Worm (Caenorhabditis elegans) whole organism, dauer: Measurements from ENCODE around the gene csq-1.

Source experiments
- unc-62 ChIP-seq: sonication (generic microtip); optimal IDR thresholded peaks from 2 replicates; lab custom pipeline; 2017; ENCODE audit warnings: missing biosample characterization, missing genetic modification reagents, missing genetic modification characterization

The csq-1 gene

DNA sequence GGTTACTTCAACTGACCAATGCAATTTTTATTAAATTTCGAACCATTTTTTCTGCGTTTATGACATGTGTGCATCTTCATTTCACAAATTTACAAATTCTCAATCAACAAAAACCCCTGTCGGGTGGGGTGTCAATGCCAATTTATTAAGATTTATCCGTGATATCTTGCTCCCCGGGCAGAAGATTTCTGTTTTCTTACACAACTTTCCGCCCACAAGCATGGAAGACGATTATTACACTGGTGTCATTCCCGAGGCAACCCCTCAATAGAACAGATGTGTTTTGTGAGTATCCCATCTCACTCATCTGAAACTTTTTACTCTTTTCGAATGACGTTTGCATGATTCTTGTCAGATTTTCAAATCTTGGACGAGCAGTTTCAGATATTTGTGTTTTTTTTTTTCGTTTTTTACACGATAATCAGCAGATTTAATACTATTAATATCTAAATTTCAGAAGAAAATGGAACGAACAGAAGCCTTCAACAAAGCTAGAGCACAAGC, 47.2 kb downstream of the csq-1 start, which contains the start of gene F33C8.4:
Gene F33C8.4 (plus strand): TSS at position 454 of the 504 bp plus-strand sequence.
- TF ChIP-seq unc-62 (GFP tag; lab: Kevin White, UChicago), result no peak

DNA sequence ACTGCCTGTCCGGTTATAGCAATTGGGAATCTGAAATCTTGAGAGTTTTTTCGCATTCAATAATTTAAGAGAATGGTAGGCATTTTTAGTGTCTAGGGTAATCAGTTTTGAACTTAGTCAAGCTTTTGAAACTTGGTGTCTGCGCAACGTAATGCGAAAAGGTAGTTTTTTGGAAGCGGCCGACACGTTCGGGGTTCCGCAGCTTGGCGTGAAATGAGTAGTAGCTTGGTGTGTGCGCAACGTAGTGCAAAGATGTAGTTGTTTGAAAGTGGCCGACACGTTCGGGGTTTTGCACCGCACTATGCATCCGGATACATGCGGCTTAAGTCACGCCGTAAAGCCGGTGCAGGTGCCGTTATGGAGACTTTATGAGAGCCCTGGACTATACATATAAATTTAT, 51.5 kb downstream of the csq-1 start:
- no peak for TF ChIP-seq unc-62 (GFP tag; lab: Kevin White, UChicago)

DNA sequence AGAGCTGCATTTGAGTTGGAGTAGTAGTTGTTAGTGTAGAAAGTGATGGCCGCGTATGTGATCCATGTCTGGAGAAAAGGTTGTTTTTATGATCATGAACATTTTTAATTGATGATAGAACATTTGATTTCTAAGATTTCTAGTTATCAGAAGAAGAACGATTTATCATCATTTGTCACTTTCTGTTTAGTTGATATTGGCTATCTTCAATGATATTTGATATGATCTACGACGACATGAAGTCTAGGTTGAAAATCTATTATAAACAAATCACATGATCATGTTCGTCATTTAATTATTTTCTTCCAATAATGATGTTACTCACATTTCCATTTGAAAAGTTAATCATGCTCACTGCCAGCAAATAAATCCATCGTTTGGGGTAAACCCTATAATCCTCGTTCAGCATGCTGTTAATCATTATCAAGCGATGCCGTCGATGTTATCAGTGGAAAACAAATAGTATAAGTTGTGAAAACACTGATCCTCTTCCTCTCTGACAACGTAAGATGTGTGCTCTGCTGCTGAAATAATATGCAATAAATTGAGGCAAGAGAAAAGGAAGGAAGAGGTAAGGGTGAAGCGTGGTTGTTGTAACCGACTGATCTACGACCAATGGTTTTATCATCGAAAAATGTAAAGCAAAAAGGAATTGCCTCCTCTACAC, 52.4 kb downstream of the csq-1 start:
- no peak for TF ChIP-seq unc-62 (GFP tag; lab: Kevin White, UChicago)

DNA sequence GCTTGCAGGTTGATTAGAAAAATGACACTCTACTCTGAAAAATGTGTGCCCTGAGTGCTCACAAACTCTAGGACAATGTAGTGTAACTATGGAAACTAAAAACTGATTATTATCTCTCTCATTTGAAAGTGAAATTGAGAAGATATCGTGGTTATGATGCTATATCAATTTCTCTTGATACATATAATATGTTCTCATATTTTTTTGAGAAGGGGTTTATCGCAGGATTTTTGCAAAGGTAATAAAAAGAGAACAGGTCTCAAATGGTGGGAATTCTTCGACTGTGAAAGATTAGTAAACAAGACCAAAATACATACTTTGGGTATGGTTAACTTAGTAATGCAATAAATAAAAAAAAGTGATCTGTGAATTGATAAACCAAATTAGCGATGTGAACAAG, 52.9 kb downstream of the csq-1 start:
- no peak for TF ChIP-seq unc-62 (GFP tag; lab: Kevin White, UChicago)
